Fruit fly (Drosophila melanogaster) whole organism, embryonic: Measurements from ENCODE around the gene CG34125.

ENCODE experiments used
- B-H2 ChIP-seq: fragments of 200-800 bp; sonication (Bioruptor generic); optimal IDR thresholded peaks from 2 replicates; lab custom pipeline; 2018; ENCODE audit warnings: missing biosample characterization, mild to moderate bottlenecking, missing genetic modification characterization
- CG10209 ChIP-seq: fragments of 200-800 bp; sonication (Bioruptor generic); optimal IDR thresholded peaks from 3 replicates; lab custom pipeline; 2017; ENCODE audit warnings: missing biosample characterization, mild to moderate bottlenecking, missing genetic modification characterization, missing genetic modification reagents
- CG12659 ChIP-seq: fragments of 200-800 bp; sonication (Bioruptor generic); optimal IDR thresholded peaks from 3 replicates; lab custom pipeline; 2017; ENCODE audit warnings: mild to moderate bottlenecking, missing biosample characterization, missing genetic modification reagents, missing genetic modification characterization
- CG12942 ChIP-seq: fragments of 200-800 bp; sonication (Bioruptor generic); optimal IDR thresholded peaks from 3 replicates; lab custom pipeline; 2016; ENCODE audit warnings: missing biosample characterization, missing genetic modification characterization
- CG15269 ChIP-seq: fragments of 200-800 bp; sonication (Bioruptor generic); optimal IDR thresholded peaks from 2 replicates; lab custom pipeline; 2018; ENCODE audit warnings: missing biosample characterization, mild to moderate bottlenecking, missing genetic modification characterization, moderate library complexity
- CG15479 ChIP-seq: fragments of 200-800 bp; sonication (Bioruptor generic); optimal IDR thresholded peaks from 3 replicates; lab custom pipeline; 2019; ENCODE audit warnings: missing biosample characterization, mild to moderate bottlenecking, missing genetic modification characterization, moderate library complexity
- CG1647 ChIP-seq: fragments of 200-800 bp; sonication (Bioruptor generic); optimal IDR thresholded peaks from 3 replicates; lab custom pipeline; 2016; ENCODE audit warnings: missing biosample characterization, missing genetic modification characterization
- CG17186 ChIP-seq: fragments of 200-800 bp; sonication (Bioruptor generic); optimal IDR thresholded peaks from 3 replicates; lab custom pipeline; 2017; ENCODE audit warnings: missing biosample characterization, missing genetic modification reagents, missing genetic modification characterization
- CG17568 ChIP-seq: fragments of 200-800 bp; sonication (Bioruptor generic); optimal IDR thresholded peaks from 2 replicates; lab custom pipeline; 2018; ENCODE audit warnings: missing biosample characterization, mild to moderate bottlenecking, missing genetic modification characterization, moderate library complexity
- CG1792 ChIP-seq: fragments of 200-800 bp; sonication (Bioruptor generic); optimal IDR thresholded peaks from 2 replicates; lab custom pipeline; 2016; ENCODE audit warnings: missing biosample characterization, missing genetic modification characterization
- CG18599 ChIP-seq: fragments of 200-800 bp; sonication (Bioruptor generic); optimal IDR thresholded peaks from 3 replicates; lab custom pipeline; 2017; ENCODE audit warnings: missing biosample characterization, missing genetic modification characterization, mild to moderate bottlenecking, moderate library complexity, missing genetic modification reagents
- CG2202 ChIP-seq: fragments of 200-800 bp; sonication (Bioruptor generic); optimal IDR thresholded peaks from 2 replicates; lab custom pipeline; 2018; ENCODE audit warnings: missing biosample characterization, mild to moderate bottlenecking, missing genetic modification characterization
- CG2712 ChIP-seq: fragments of 200-800 bp; optimal IDR thresholded peaks from 3 replicates; lab custom pipeline; 2019; ENCODE audit warnings: missing biosample characterization, mild to moderate bottlenecking, missing genetic modification characterization, moderate library complexity
- CG3847 ChIP-seq: fragments of 200-800 bp; sonication (Bioruptor generic); IDR thresholded peaks from 2 replicates; pipeline ENCODE4 v1.3.6; 2022; ENCODE audit warnings: missing biosample characterization, missing genetic modification characterization
- CG6813 ChIP-seq: fragments of 200-800 bp; sonication (Bioruptor generic); optimal IDR thresholded peaks from 2 replicates; lab custom pipeline; 2017; ENCODE audit warnings: missing biosample characterization, missing genetic modification characterization, mild to moderate bottlenecking, moderate library complexity, missing genetic modification reagents
- CG8924 ChIP-seq: fragments of 200-800 bp; optimal IDR thresholded peaks from 3 replicates; lab custom pipeline; 2019; ENCODE audit warnings: missing biosample characterization, mild to moderate bottlenecking, missing genetic modification characterization, moderate library complexity
- D ChIP-seq, 2 experiments: fragments of 200-800 bp in 1 of 2; fragments of >200 bp in 1 of 2; sonication (Bioruptor generic) in 1 of 2; optimal IDR thresholded peaks; 2 replicates in 1 of 2; 3 replicates in 1 of 2; lab custom pipeline; 2017; ENCODE audit warnings: mild to moderate bottlenecking in 1 of 2, missing biosample characterization in 1 of 2, missing genetic modification characterization in 1 of 2, missing genetic modification reagents in 1 of 2
- D19A ChIP-seq: fragments of 200-800 bp; optimal IDR thresholded peaks from 3 replicates; lab custom pipeline; 2019; ENCODE audit warnings: missing biosample characterization, mild to moderate bottlenecking, missing genetic modification characterization, moderate library complexity
- Elba2 ChIP-seq: fragments of 200-800 bp; sonication (Bioruptor generic); optimal IDR thresholded peaks from 3 replicates; lab custom pipeline; 2016; ENCODE audit warnings: missing biosample characterization, missing genetic modification characterization
- GATAe ChIP-seq: fragments of 200-800 bp; sonication (Bioruptor generic); conservative IDR thresholded peaks from 2 replicates; pipeline ENCODE4 v1.3.6; 2022; ENCODE audit warnings: missing biosample characterization, missing genetic modification characterization
- H2.0 ChIP-seq: fragments of 200-800 bp; sonication (Bioruptor generic); IDR thresholded peaks from 2 replicates; pipeline ENCODE4 v1.3.6; 2022; ENCODE audit warnings: missing biosample characterization, missing genetic modification characterization
- HHEX ChIP-seq: fragments of 200-800 bp; sonication (Bioruptor generic); optimal IDR thresholded peaks from 3 replicates; lab custom pipeline; 2017; ENCODE audit warnings: missing biosample characterization, mild to moderate bottlenecking, missing genetic modification characterization, missing genetic modification reagents
- HLH3B ChIP-seq: fragments of 200-800 bp; sonication (Bioruptor generic); IDR thresholded peaks from 2 replicates; pipeline ENCODE4 v1.3.6; 2022; ENCODE audit warnings: missing biosample characterization, missing genetic modification characterization
- HmgD ChIP-seq: fragments of 200-800 bp; sonication (Bioruptor generic); optimal IDR thresholded peaks from 3 replicates; lab custom pipeline; 2016; ENCODE audit warnings: missing biosample characterization, missing genetic modification characterization
- HmgZ ChIP-seq: fragments of 200-800 bp; sonication (Bioruptor generic); optimal IDR thresholded peaks from 2 replicates; lab custom pipeline; 2018; ENCODE audit warnings: missing biosample characterization, mild to moderate bottlenecking, missing genetic modification characterization
- Jarid2 ChIP-seq: fragments of 200-800 bp; sonication (Bioruptor generic); optimal IDR thresholded peaks from 3 replicates; lab custom pipeline; 2017; ENCODE audit warnings: mild to moderate bottlenecking, missing biosample characterization, missing genetic modification reagents, missing genetic modification characterization
- Lhr ChIP-seq: fragments of 200-800 bp; sonication (Bioruptor generic); optimal IDR thresholded peaks from 3 replicates; lab custom pipeline; 2017; ENCODE audit warnings: mild to moderate bottlenecking, missing biosample characterization, missing genetic modification reagents, missing genetic modification characterization
- NC2α ChIP-seq: fragments of 200-800 bp; sonication (Bioruptor generic); optimal IDR thresholded peaks from 2 replicates; lab custom pipeline; 2016; ENCODE audit warnings: missing biosample characterization, missing genetic modification characterization
- Optix ChIP-seq: fragments of 200-800 bp; sonication (Bioruptor generic); IDR thresholded peaks from 3 replicates; pipeline ENCODE4 v1.3.6; 2022; ENCODE audit warnings: missing biosample characterization, missing genetic modification characterization
- Scr ChIP-seq: fragments of 200-800 bp; sonication (Bioruptor generic); IDR thresholded peaks from 2 replicates; pipeline ENCODE4 v1.3.6; 2022; ENCODE audit warnings: missing biosample characterization, missing genetic modification characterization; ENCODE audit not compliant: partially characterized antibody
- Spps ChIP-seq: fragments of 200-800 bp; sonication (Bioruptor generic); optimal IDR thresholded peaks from 2 replicates; lab custom pipeline; 2018; ENCODE audit warnings: missing biosample characterization, mild to moderate bottlenecking, missing genetic modification characterization
- Xbp1 ChIP-seq: fragments of 200-800 bp; sonication (Bioruptor generic); optimal IDR thresholded peaks from 3 replicates; lab custom pipeline; 2016; ENCODE audit warnings: missing biosample characterization, mild to moderate bottlenecking, missing genetic modification characterization
- ara ChIP-seq: fragments of 200-800 bp; sonication (Bioruptor generic); IDR thresholded peaks from 2 replicates; pipeline ENCODE4 v1.3.6; 2022; ENCODE audit warnings: missing biosample characterization, missing genetic modification characterization
- az2 ChIP-seq: fragments of 200-800 bp; sonication (Bioruptor generic); optimal IDR thresholded peaks from 3 replicates; lab custom pipeline; 2016; ENCODE audit warnings: missing biosample characterization, missing genetic modification characterization
- croc ChIP-seq: fragments of 200-800 bp; sonication (Bioruptor generic); conservative IDR thresholded peaks from 3 replicates; pipeline ENCODE4 v1.3.6; 2022; ENCODE audit warnings: missing biosample characterization, missing genetic modification characterization
- cwo ChIP-seq: fragments of 200-800 bp; sonication (Bioruptor generic); optimal IDR thresholded peaks from 3 replicates; lab custom pipeline; 2017; ENCODE audit warnings: missing biosample characterization, missing genetic modification characterization, mild to moderate bottlenecking, moderate library complexity, missing genetic modification reagents
- da ChIP-seq: fragments of 200-800 bp; sonication (Bioruptor generic); optimal IDR thresholded peaks from 2 replicates; lab custom pipeline; 2016; ENCODE audit warnings: missing biosample characterization, missing genetic modification characterization
- danr ChIP-seq: fragments of 200-800 bp; sonication (Bioruptor generic); IDR thresholded peaks from 2 replicates; pipeline ENCODE4 v1.3.6; 2022; ENCODE audit warnings: missing biosample characterization, missing genetic modification characterization
- fd96Cb ChIP-seq: fragments of 200-800 bp; sonication (Bioruptor generic); optimal IDR thresholded peaks from 2 replicates; lab custom pipeline; 2018; ENCODE audit warnings: missing biosample characterization, mild to moderate bottlenecking, missing genetic modification characterization, moderate library complexity
- gcm ChIP-seq: fragments of 200-800 bp; sonication (Bioruptor generic); optimal IDR thresholded peaks from 2 replicates; lab custom pipeline; 2019; ENCODE audit warnings: missing biosample characterization, mild to moderate bottlenecking, missing genetic modification characterization, moderate library complexity
- gt ChIP-seq: fragments of 200-800 bp; sonication (Bioruptor generic); IDR thresholded peaks from 2 replicates; pipeline ENCODE4 v1.3.6; 2022; ENCODE audit warnings: missing biosample characterization, missing genetic modification characterization
- insv ChIP-seq, 2 experiments: fragments of 200-800 bp; sonication (Bioruptor generic); optimal IDR thresholded peaks; 3 replicates each; lab custom pipeline; 2016 to 2018; ENCODE audit warnings: missing biosample characterization in 2 of 2, missing genetic modification characterization in 2 of 2
- odd ChIP-seq: fragments of 200-800 bp; sonication (Bioruptor generic); optimal IDR thresholded peaks from 2 replicates; lab custom pipeline; 2017; ENCODE audit warnings: missing biosample characterization, mild to moderate bottlenecking, missing genetic modification characterization
- onecut ChIP-seq: fragments of 200-800 bp; sonication (Bioruptor generic); IDR thresholded peaks from 2 replicates; pipeline ENCODE4 v1.3.6; 2022; ENCODE audit warnings: missing biosample characterization, missing genetic modification characterization
- pnt ChIP-seq: fragments of 200-800 bp; sonication (Bioruptor generic); optimal IDR thresholded peaks from 3 replicates; lab custom pipeline; 2016; ENCODE audit warnings: missing biosample characterization, missing genetic modification characterization
- repo ChIP-seq: fragments of 200-800 bp; sonication (Bioruptor generic); optimal IDR thresholded peaks from 2 replicates; lab custom pipeline; 2016; ENCODE audit warnings: missing biosample characterization, missing genetic modification characterization
- tna ChIP-seq: fragments of 200-800 bp; sonication (Bioruptor generic); IDR thresholded peaks from 2 replicates; pipeline ENCODE4 v1.3.6; 2022; ENCODE audit warnings: missing biosample characterization, missing genetic modification characterization; ENCODE audit not compliant: partially characterized antibody
- ttk ChIP-seq: fragments of 200-800 bp; sonication (Bioruptor generic); IDR thresholded peaks from 2 replicates; pipeline ENCODE4 v2.1.2; 2022; ENCODE audit warnings: missing biosample characterization, missing genetic modification characterization
- zfh1 ChIP-seq: fragments of 200-800 bp; sonication (Bioruptor generic); IDR thresholded peaks from 3 replicates; pipeline ENCODE4 v1.3.6; 2022; ENCODE audit warnings: missing biosample characterization, missing genetic modification characterization

Gene CG34125

dm6 chr2L:4976988-4977551 lies 11.6 kb downstream of the CG34125 start, which contains the start of the genes Gmd and CG3792 (continued):
- peak; percentile 95 for TF ChIP-seq CG12942 (GFP tag; lab: Kevin White, UChicago)
- TF ChIP-seq ttk (GFP tag; lab: Robert Waterston, UW), result peak; percentile 92
- peak; percentile 90 for TF ChIP-seq NC2α (GFP tag; lab: Kevin White, UChicago)
- TF ChIP-seq GATAe (GFP tag; lab: Robert Waterston, UW), result peak; percentile 90
- peak; percentile 63 for TF ChIP-seq CG17186 (GFP tag; lab: Kevin White, UChicago)
- peak; percentile 67 for TF ChIP-seq tna (GFP tag; lab: Robert Waterston, UW)
- no peak for TF ChIP-seq D (optimal IDR thresholded peaks at IDR 0.05; lab: Kevin White, UChicago)
- TF ChIP-seq D (GFP tag; optimal IDR thresholded peaks at IDR 0.05; lab: Kevin White, UChicago), result peak; percentile 90
- peak; percentile 87 for TF ChIP-seq gt
- TF ChIP-seq zfh1 (GFP tag; lab: Robert Waterston, UW), result peak; percentile 96
- TF ChIP-seq CG1647 (GFP tag; lab: Kevin White, UChicago), result peak; percentile 90
- peak; percentile 96 for TF ChIP-seq CG18599 (GFP tag; lab: Kevin White, UChicago)
- peak; percentile 95 for TF ChIP-seq az2
- TF ChIP-seq CG12659 (GFP tag; lab: Kevin White, UChicago), result peak; percentile 97
- TF ChIP-seq gcm (GFP tag; lab: Kevin White, UChicago), result peak; percentile 81
- TF ChIP-seq Elba2 (GFP tag; lab: Kevin White, UChicago), result peak; percentile 90
- peak; percentile 94 for TF ChIP-seq CG8924
- peak; percentile 74 for TF ChIP-seq CG15479 (GFP tag; lab: Kevin White, UChicago)
- peak; percentile 93 for TF ChIP-seq Spps (tag; lab: Kevin White, UChicago)
- TF ChIP-seq CG2712 (tag; lab: Kevin White, UChicago), result peak; percentile 97
- TF ChIP-seq odd (GFP tag; lab: Kevin White, UChicago), result peak; percentile 91
- peak; percentile 94 for TF ChIP-seq CG10209 (GFP tag; lab: Kevin White, UChicago)
- TF ChIP-seq HmgD (GFP tag; lab: Kevin White, UChicago), result peak; percentile 87
- TF ChIP-seq CG17568, result no peak
- peak; percentile 95 for TF ChIP-seq HLH3B (GFP tag; lab: Robert Waterston, UW)
- TF ChIP-seq pnt, result peak; percentile 93
- peak; percentile 82 for TF ChIP-seq Scr (GFP tag; lab: Robert Waterston, UW)
- no peak for TF ChIP-seq Jarid2 (GFP tag; lab: Kevin White, UChicago)
- peak; percentile 94 for TF ChIP-seq croc
- TF ChIP-seq CG2202 (tag; lab: Kevin White, UChicago), result peak; percentile 73
- peak; percentile 91 for TF ChIP-seq fd96Cb (tag; lab: Kevin White, UChicago)
- TF ChIP-seq danr (GFP tag; lab: Robert Waterston, UW), result peak; percentile 93
- peak; percentile 81 for TF ChIP-seq Lhr (GFP tag; lab: Kevin White, UChicago)
- peak; percentile 86 for TF ChIP-seq repo (GFP tag; lab: Kevin White, UChicago)
- peak; percentile 92 for TF ChIP-seq CG6813 (GFP tag; lab: Kevin White, UChicago)
- peak; percentile 94 for TF ChIP-seq ara (GFP tag; lab: Robert Waterston, UW)
- TF ChIP-seq CG15269 (tag; lab: Kevin White, UChicago), result no peak
- peak; percentile 96 for TF ChIP-seq B-H2 (GFP tag; lab: Kevin White, UChicago)
- peak; percentile 93 for TF ChIP-seq H2.0 (GFP tag; lab: Robert Waterston, UW)
- TF ChIP-seq CG1792 (GFP tag; lab: Kevin White, UChicago), result peak; percentile 82
- peak; percentile 69 for TF ChIP-seq da (GFP tag; lab: Kevin White, UChicago)
- TF ChIP-seq onecut (GFP tag; lab: Robert Waterston, UW), result peak; percentile 89
- TF ChIP-seq HHEX (GFP tag; lab: Kevin White, UChicago), result peak; percentile 94
- TF ChIP-seq HmgZ (tag; lab: Kevin White, UChicago), result peak; percentile 96
- TF ChIP-seq cwo (GFP tag; lab: Kevin White, UChicago), result peak; percentile 93
- peak in 1 of 2 experiments; percentile 77 for TF ChIP-seq insv (GFP tag; optimal IDR thresholded peaks at IDR 0.05; lab: Kevin White, UChicago)
- TF ChIP-seq Optix (GFP tag; lab: Robert Waterston, UW), result peak; percentile 81
- peak; percentile 97 for TF ChIP-seq CG3847
- peak; percentile 97 for TF ChIP-seq Xbp1 (GFP tag; lab: Kevin White, UChicago)
- peak; percentile 91 for TF ChIP-seq D19A
